Worm (Caenorhabditis elegans) whole organism, young adult: ENCODE measurements around the gene ztf-8.

Source experiments
- B0035.1 ChIP-seq: sonication (generic microtip); optimal IDR thresholded peaks from 2 replicates; lab custom pipeline; 2016; ENCODE audit warnings: missing genetic modification characterization, mild to moderate bottlenecking, missing compliant biosample characterization, missing genotype, missing genetic modification reagents
- C17E4.6 ChIP-seq: fragments of 200-800 bp; sonication (Bioruptor generic); IDR thresholded peaks from 2 replicates; pipeline ENCODE4 v1.3.6; 2022; ENCODE audit warnings: missing genetic modification reagents, missing genetic modification characterization, missing compliant biosample characterization
- F10E7.11 ChIP-seq: sonication (generic microtip); optimal IDR thresholded peaks from 2 replicates; lab custom pipeline; 2017; ENCODE audit warnings: mild to moderate bottlenecking, missing genetic modification characterization, moderate library complexity, missing compliant biosample characterization
- F23B12.7 ChIP-seq: sonication (generic microtip); optimal IDR thresholded peaks from 2 replicates; lab custom pipeline; 2017; ENCODE audit warnings: missing genetic modification characterization, mild to moderate bottlenecking, missing compliant biosample characterization, antibody characterized with exemption, moderate library complexity; ENCODE audit not compliant: insufficient read depth
- F37B4.10 ChIP-seq: fragments of 200-800 bp; sonication (Bioruptor generic); IDR thresholded peaks from 2 replicates; pipeline ENCODE4 v1.3.6; 2022; ENCODE audit warnings: missing genetic modification characterization, missing compliant biosample characterization
- F49E8.2 ChIP-seq: sonication (generic microtip); optimal IDR thresholded peaks from 3 replicates; lab custom pipeline; 2017; ENCODE audit warnings: missing genetic modification characterization, mild to moderate bottlenecking, missing compliant biosample characterization, antibody characterized with exemption, moderate library complexity; ENCODE audit not compliant: insufficient read depth
- F57C9.4 ChIP-seq: sonication (generic microtip); optimal IDR thresholded peaks from 2 replicates; lab custom pipeline; 2017; ENCODE audit warnings: mild to moderate bottlenecking, missing genetic modification characterization, missing compliant biosample characterization
- Y53G8AR.9 ChIP-seq: fragments of 200-800 bp; sonication (Bioruptor generic); conservative IDR thresholded peaks from 2 replicates; pipeline ENCODE4 v1.3.6; 2022; ENCODE audit warnings: missing genetic modification reagents, missing genetic modification characterization, missing compliant biosample characterization
- Y56A3A.18 ChIP-seq: fragments of 200-800 bp; sonication (Bioruptor generic); IDR thresholded peaks from 2 replicates; pipeline ENCODE4 v1.3.6; 2022; ENCODE audit warnings: missing genetic modification reagents, missing genetic modification characterization, missing compliant biosample characterization
- Y79H2A.3 ChIP-seq: fragments of 200-800 bp; sonication (Bioruptor generic); conservative IDR thresholded peaks from 2 replicates; pipeline ENCODE4 v1.3.6; 2022; ENCODE audit warnings: missing genetic modification reagents, missing genetic modification characterization, missing compliant biosample characterization
- Y95B8A.8 ChIP-seq: fragments of 200-800 bp; sonication (Bioruptor generic); IDR thresholded peaks from 2 replicates; pipeline ENCODE4 v1.3.6; 2022; ENCODE audit warnings: missing genetic modification reagents, missing genetic modification characterization, missing compliant biosample characterization
- akir-1 ChIP-seq: fragments of 200-800 bp; sonication (Bioruptor generic); optimal IDR thresholded peaks from 2 replicates; lab custom pipeline; 2018; ENCODE audit warnings: mild to moderate bottlenecking, missing genetic modification characterization, moderate library complexity, missing compliant biosample characterization
- ama-1 ChIP-seq, 3 experiments: fragments of 150-350 bp in 1 of 3; sonication (generic microtip) in 2 of 3; optimal IDR thresholded peaks; 2 replicates each; lab custom pipeline; 2014 to 2018; ENCODE audit warnings: missing biosample characterization in 2 of 3, missing genetic modification characterization in 2 of 3, missing genetic modification reagents in 2 of 3
- aptf-2 ChIP-seq: fragments of 200-800 bp; sonication (Bioruptor generic); conservative IDR thresholded peaks from 2 replicates; pipeline ENCODE4 v1.3.6; 2022; ENCODE audit warnings: missing genetic modification reagents, missing genetic modification characterization, missing compliant biosample characterization
- aptf-3 ChIP-seq: fragments of 200-800 bp; sonication (Bioruptor generic); IDR thresholded peaks from 2 replicates; pipeline ENCODE4 v1.3.6; 2022; ENCODE audit warnings: missing genetic modification characterization, missing compliant biosample characterization
- athp-1 ChIP-seq: sonication (generic microtip); optimal IDR thresholded peaks from 2 replicates; lab custom pipeline; 2017; ENCODE audit warnings: mild to moderate bottlenecking, missing genetic modification characterization, missing compliant biosample characterization
- attf-5 ChIP-seq: fragments of 200-800 bp; sonication (Bioruptor generic); optimal IDR thresholded peaks from 2 replicates; lab custom pipeline; 2018; ENCODE audit warnings: mild to moderate bottlenecking, missing genetic modification characterization, missing compliant biosample characterization
- ceh-27 ChIP-seq: fragments of 200-800 bp; sonication (Bioruptor generic); optimal IDR thresholded peaks from 2 replicates; lab custom pipeline; 2018; ENCODE audit warnings: mild to moderate bottlenecking, missing genetic modification characterization, moderate library complexity, missing compliant biosample characterization
- ceh-79 ChIP-seq: sonication (generic microtip); optimal IDR thresholded peaks from 2 replicates; lab custom pipeline; 2017; ENCODE audit warnings: mild to moderate bottlenecking, missing genetic modification characterization, missing compliant biosample characterization
- chd-7 ChIP-seq: sonication (generic microtip); optimal IDR thresholded peaks from 2 replicates; lab custom pipeline; 2016; ENCODE audit warnings: mild to moderate bottlenecking, missing genetic modification characterization, moderate library complexity, missing compliant biosample characterization
- dpff-1 ChIP-seq: sonication (generic microtip); optimal IDR thresholded peaks from 2 replicates; lab custom pipeline; 2017; ENCODE audit warnings: mild to moderate bottlenecking, missing genetic modification characterization, missing compliant biosample characterization
- dpl-1 ChIP-seq: fragments of 150-350 bp; optimal IDR thresholded peaks from 2 replicates; lab custom pipeline; 2014; ENCODE audit warnings: missing biosample characterization, missing genetic modification reagents, missing genetic modification characterization
- egrh-3 ChIP-seq: fragments of 200-800 bp; sonication (Bioruptor generic); IDR thresholded peaks from 2 replicates; pipeline ENCODE4 v1.3.6; 2022; ENCODE audit warnings: missing genetic modification reagents, missing genetic modification characterization, missing compliant biosample characterization
- ets-4 ChIP-seq: fragments of 200-800 bp; sonication (Bioruptor generic); optimal IDR thresholded peaks from 2 replicates; lab custom pipeline; 2018; ENCODE audit warnings: mild to moderate bottlenecking, missing genetic modification characterization, missing compliant biosample characterization
- him-1 ChIP-seq: sonication (generic microtip); optimal IDR thresholded peaks from 2 replicates; lab custom pipeline; 2016; ENCODE audit warnings: missing genotype, missing genetic modification reagents, missing genetic modification characterization, missing compliant biosample characterization
- hlh-26 ChIP-seq: fragments of 200-800 bp; sonication (Bioruptor generic); conservative IDR thresholded peaks from 2 replicates; pipeline ENCODE4 v1.3.6; 2022; ENCODE audit warnings: missing genetic modification reagents, missing genetic modification characterization, missing compliant biosample characterization
- let-526 ChIP-seq: fragments of 200-800 bp; sonication (Bioruptor generic); IDR thresholded peaks from 2 replicates; pipeline ENCODE4 v1.3.6; 2022; ENCODE audit warnings: missing genetic modification reagents, missing genetic modification characterization, missing compliant biosample characterization
- lin-35 ChIP-seq, 3 experiments: fragments of 150-350 bp in 2 of 3; sonication (generic microtip) in 1 of 3; optimal IDR thresholded peaks; 2 replicates each; lab custom pipeline; 2014 to 2018; ENCODE audit warnings: missing biosample characterization in 3 of 3, missing genetic modification characterization in 3 of 3, missing genetic modification reagents in 3 of 3
- lir-1 ChIP-seq: fragments of 200-800 bp; sonication (Bioruptor generic); conservative IDR thresholded peaks from 2 replicates; pipeline ENCODE4 v1.3.6; 2022; ENCODE audit warnings: missing genetic modification reagents, missing genetic modification characterization, missing compliant biosample characterization
- lsy-27 ChIP-seq: sonication (generic microtip); optimal IDR thresholded peaks from 2 replicates; lab custom pipeline; 2017; ENCODE audit warnings: missing genetic modification characterization, mild to moderate bottlenecking, missing compliant biosample characterization, antibody characterized with exemption, missing genotype, borderline replicate concordance; ENCODE audit not compliant: insufficient read depth
- madf-3 ChIP-seq: fragments of 200-800 bp; sonication (Bioruptor generic); IDR thresholded peaks from 2 replicates; pipeline ENCODE4 v1.3.6; 2022; ENCODE audit warnings: missing genetic modification reagents, missing genetic modification characterization, missing compliant biosample characterization
- mcd-1 ChIP-seq: fragments of 200-800 bp; sonication (Bioruptor generic); IDR thresholded peaks from 2 replicates; pipeline ENCODE4 v1.3.6; 2022; ENCODE audit warnings: missing genetic modification reagents, missing genetic modification characterization, missing compliant biosample characterization
- nfya-1 ChIP-seq: sonication (generic microtip); optimal IDR thresholded peaks from 2 replicates; lab custom pipeline; 2017; ENCODE audit warnings: antibody characterized with exemption, missing compliant biosample characterization, missing genetic modification characterization, borderline replicate concordance; ENCODE audit not compliant: insufficient read depth
- nfya-2 ChIP-seq: fragments of 200-800 bp; sonication (Bioruptor generic); IDR thresholded peaks from 2 replicates; pipeline ENCODE4 v1.3.6; 2022; ENCODE audit warnings: missing genetic modification reagents, missing genetic modification characterization, missing compliant biosample characterization
- nhr-90 ChIP-seq: sonication (generic microtip); optimal IDR thresholded peaks from 2 replicates; lab custom pipeline; 2016; ENCODE audit warnings: missing genotype, mild to moderate bottlenecking, missing genetic modification characterization, missing compliant biosample characterization
- pbrm-1 ChIP-seq: fragments of 200-800 bp; sonication (Bioruptor generic); IDR thresholded peaks from 2 replicates; pipeline ENCODE4 v1.3.6; 2022; ENCODE audit warnings: missing genetic modification reagents, missing genetic modification characterization, missing compliant biosample characterization
- pha-4 ChIP-seq: fragments of 150-350 bp; sonication (generic microtip); optimal IDR thresholded peaks from 2 replicates; lab custom pipeline; 2014; ENCODE audit warnings: missing biosample characterization, missing genetic modification reagents, missing genetic modification characterization
- rcor-1 ChIP-seq: fragments of 200-800 bp; sonication (Bioruptor generic); IDR thresholded peaks from 2 replicates; pipeline ENCODE4 v1.3.6; 2022; ENCODE audit warnings: missing genetic modification reagents, missing genetic modification characterization, missing compliant biosample characterization
- snpc-1.1 ChIP-seq: sonication (generic microtip); optimal IDR thresholded peaks from 2 replicates; lab custom pipeline; 2017; ENCODE audit warnings: missing genetic modification characterization, mild to moderate bottlenecking, missing compliant biosample characterization, antibody characterized with exemption, moderate library complexity, missing genotype, missing genetic modification reagents; ENCODE audit not compliant: insufficient read depth
- somi-1 ChIP-seq: fragments of 200-800 bp; sonication (Bioruptor generic); optimal IDR thresholded peaks from 2 replicates; lab custom pipeline; 2018; ENCODE audit warnings: mild to moderate bottlenecking, missing genetic modification characterization, missing compliant biosample characterization
- tbp1 ChIP-seq: fragments of 200-800 bp; sonication (Bioruptor generic); optimal IDR thresholded peaks from 2 replicates; lab custom pipeline; 2018; ENCODE audit warnings: mild to moderate bottlenecking, missing genetic modification characterization, missing compliant biosample characterization
- tbx-9 ChIP-seq: sonication (generic microtip); optimal IDR thresholded peaks from 2 replicates; lab custom pipeline; 2016; ENCODE audit warnings: borderline replicate concordance, missing genetic modification characterization, inconsistent platforms, missing compliant biosample characterization
- xnd-1 ChIP-seq: sonication (generic microtip); optimal IDR thresholded peaks from 2 replicates; lab custom pipeline; 2016; ENCODE audit warnings: missing genotype, missing genetic modification reagents, missing genetic modification characterization, missing compliant biosample characterization
- zfh-2 ChIP-seq: fragments of 200-800 bp; sonication (Bioruptor generic); conservative IDR thresholded peaks from 2 replicates; pipeline ENCODE4 v1.3.6; 2022; ENCODE audit warnings: missing genetic modification reagents, missing genetic modification characterization, missing compliant biosample characterization
- zim-3 ChIP-seq: sonication (generic microtip); optimal IDR thresholded peaks from 2 replicates; lab custom pipeline; 2017; ENCODE audit warnings: mild to moderate bottlenecking, missing genetic modification characterization, moderate library complexity, missing compliant biosample characterization
- ztf-25 ChIP-seq: fragments of 200-800 bp; sonication (Bioruptor generic); IDR thresholded peaks from 2 replicates; pipeline ENCODE4 v1.3.6; 2022; ENCODE audit warnings: missing genetic modification reagents, missing genetic modification characterization, missing compliant biosample characterization

The ztf-8 gene

ce11 chrIII:5305725-5306124 lies 32.5 kb upstream of the ztf-8 start (continued):
- TF ChIP-seq C17E4.6 (no peak; the same call in 1 of the 2 replicates), egrh-3 (GFP tag; lab: Robert Waterston, UW) (peak; percentile 60; the same call in 1 of the 2 replicates), ztf-25 (peak; percentile 99), F49E8.2 (peak; percentile 66), nfya-1 (tag; lab: Kevin White, UChicago) (no peak), pha-4 (tag; lab: Kevin White, UChicago) (no peak), F23B12.7 (tag; lab: Kevin White, UChicago) (peak; percentile 69), F37B4.10 (GFP tag; lab: Robert Waterston, UW) (peak; percentile 88; the same call in 1 of the 2 replicates), lir-1 (GFP tag; lab: Robert Waterston, UW) (0 out of 2 replicates have a peak, but pooled peaks have one; percentile 10), Y79H2A.3 (GFP tag; lab: Robert Waterston, UW) (no peak), madf-3 (peak; percentile 83), akir-1 (GFP tag; lab: Kevin White, UChicago) (no peak), dpff-1 (tag; lab: Kevin White, UChicago) (no peak), dpl-1 (GFP tag; lab: Kevin White, UChicago) (peak; percentile 23), F10E7.11 (tag; lab: Kevin White, UChicago) (peak; percentile 57), nhr-90 (tag; lab: Kevin White, UChicago) (peak; percentile 95), nfya-2 (GFP tag; lab: Robert Waterston, UW) (no peak), Y56A3A.18 (GFP tag; lab: Robert Waterston, UW) (peak; percentile 85), ceh-79 (peak; percentile 91), ceh-27 (GFP tag; lab: Kevin White, UChicago) (peak; percentile 64), lin-35 (GFP tag; optimal IDR thresholded peaks at IDR 0.05; lab: Kevin White, UChicago) (peak in 1 of 3 experiments; percentile 43), mcd-1 (GFP tag; lab: Robert Waterston, UW) (no peak; the same call in 1 of the 2 replicates), zfh-2 (GFP tag; lab: Robert Waterston, UW) (no peak), athp-1 (peak; percentile 89), xnd-1 (peak; percentile 18), ama-1 (optimal IDR thresholded peaks at IDR 0.05; lab: Kevin White, UChicago) (no peak), ama-1 (GFP tag; optimal IDR thresholded peaks at IDR 0.05; lab: Kevin White, UChicago) (peak; percentile 57 to 76), rcor-1 (GFP tag; lab: Robert Waterston, UW) (peak; percentile 70), F57C9.4 (no peak), zim-3 (peak; percentile 78), attf-5 (peak; percentile 75), pbrm-1 (peak; percentile 86), lsy-27 (tag; lab: Kevin White, UChicago) (no peak), hlh-26 (GFP tag; lab: Robert Waterston, UW) (no peak), somi-1 (peak; percentile 76), snpc-1.1 (tag; lab: Kevin White, UChicago) (peak; percentile 59), chd-7 (tag; lab: Kevin White, UChicago) (peak; percentile 74), let-526 (GFP tag; lab: Robert Waterston, UW) (0 out of 2 replicates have a peak, but pooled peaks have one; percentile 43), ets-4 (GFP tag; lab: Kevin White, UChicago) (no peak), tbp1 (GFP tag; lab: Kevin White, UChicago) (peak; percentile 100), Y53G8AR.9 (GFP tag; lab: Robert Waterston, UW) (peak; percentile 68; the same call in 1 of the 2 replicates), Y95B8A.8 (GFP tag; lab: Robert Waterston, UW) (peak; percentile 80; the same call in 1 of the 2 replicates), him-1 (tag; lab: Kevin White, UChicago) (peak; percentile 85), tbx-9 (tag; lab: Kevin White, UChicago) (no peak), B0035.1 (tag; lab: Kevin White, UChicago) (no peak), aptf-3 (GFP tag; lab: Robert Waterston, UW) (peak; percentile 83; the same call in 1 of the 2 replicates), aptf-2 (GFP tag; lab: Robert Waterston, UW) (peak; percentile 72; the same call in 1 of the 2 replicates)
